Fruit fly (Drosophila melanogaster) whole organism, embryonic: ENCODE results near the gene CG43049.

Experiments
- Atf3 ChIP-seq: fragments of 200-800 bp; sonication (Bioruptor generic); optimal IDR thresholded peaks from 3 replicates; lab custom pipeline; 2016; ENCODE audit warnings: missing biosample characterization, missing genetic modification characterization
- Bgb ChIP-seq: fragments of 200-800 bp; sonication (Bioruptor generic); IDR thresholded peaks from 2 replicates; pipeline ENCODE4 v1.3.6; 2022; ENCODE audit warnings: missing biosample characterization, missing genetic modification characterization; ENCODE audit not compliant: partially characterized antibody
- CG10321 ChIP-seq: fragments of 200-800 bp; sonication (Bioruptor generic); IDR thresholded peaks from 2 replicates; pipeline ENCODE4 v1.3.6; 2022; ENCODE audit warnings: missing biosample characterization, missing genetic modification characterization
- CG11398 ChIP-seq: fragments of 200-800 bp; sonication (Bioruptor generic); optimal IDR thresholded peaks from 2 replicates; lab custom pipeline; 2016; ENCODE audit warnings: missing biosample characterization, missing genetic modification characterization
- CG12236 ChIP-seq: fragments of 200-800 bp; sonication (Bioruptor generic); optimal IDR thresholded peaks from 2 replicates; lab custom pipeline; 2016; ENCODE audit warnings: missing biosample characterization, missing genetic modification characterization
- CG15011 ChIP-seq: fragments of 200-800 bp; sonication (Bioruptor generic); optimal IDR thresholded peaks from 3 replicates; lab custom pipeline; 2018; ENCODE audit warnings: missing biosample characterization, mild to moderate bottlenecking, missing genetic modification characterization
- CG17829 ChIP-seq: fragments of 200-800 bp; optimal IDR thresholded peaks from 2 replicates; lab custom pipeline; 2019; ENCODE audit warnings: missing biosample characterization, mild to moderate bottlenecking, missing genetic modification characterization, moderate library complexity
- CG4328 ChIP-seq: fragments of 200-800 bp; sonication (Bioruptor generic); optimal IDR thresholded peaks from 3 replicates; lab custom pipeline; 2017; ENCODE audit warnings: missing biosample characterization, missing genetic modification reagents, missing genetic modification characterization
- CG4820 ChIP-seq: fragments of 200-800 bp; sonication (Bioruptor generic); optimal IDR thresholded peaks from 3 replicates; lab custom pipeline; 2016; ENCODE audit warnings: missing biosample characterization, missing genetic modification characterization
- CG6854 ChIP-seq: fragments of 200-800 bp; sonication (Bioruptor generic); optimal IDR thresholded peaks from 3 replicates; lab custom pipeline; 2017; ENCODE audit warnings: missing biosample characterization, mild to moderate bottlenecking, missing genetic modification characterization
- CG7357 ChIP-seq: fragments of 200-800 bp; sonication (Bioruptor generic); IDR thresholded peaks from 3 replicates; pipeline ENCODE4 v1.3.6; 2022; ENCODE audit warnings: missing biosample characterization, missing genetic modification characterization
- CG7372 ChIP-seq: fragments of 200-800 bp; sonication (Bioruptor generic); IDR thresholded peaks from 2 replicates; pipeline ENCODE4 v1.3.6; 2022; ENCODE audit warnings: missing biosample characterization, missing genetic modification characterization
- CG7987 ChIP-seq: fragments of 200-800 bp; sonication (Bioruptor generic); optimal IDR thresholded peaks from 2 replicates; lab custom pipeline; 2018; ENCODE audit warnings: missing biosample characterization, mild to moderate bottlenecking, missing genetic modification characterization, moderate library complexity
- CG9215 ChIP-seq: fragments of 200-800 bp; sonication (Bioruptor generic); IDR thresholded peaks from 2 replicates; pipeline ENCODE4 v1.3.6; 2022; ENCODE audit warnings: missing biosample characterization, missing genetic modification characterization
- Camta ChIP-seq: fragments of 200-800 bp; sonication (Bioruptor generic); optimal IDR thresholded peaks from 2 replicates; lab custom pipeline; 2016; ENCODE audit warnings: missing biosample characterization, missing genetic modification characterization
- D19A ChIP-seq: fragments of 200-800 bp; optimal IDR thresholded peaks from 3 replicates; lab custom pipeline; 2019; ENCODE audit warnings: missing biosample characterization, mild to moderate bottlenecking, missing genetic modification characterization, moderate library complexity
- Dad ChIP-seq: fragments of 200-800 bp; sonication (Bioruptor generic); optimal IDR thresholded peaks from 3 replicates; lab custom pipeline; 2016; ENCODE audit warnings: missing biosample characterization, missing genetic modification characterization
- Deaf1 ChIP-seq: fragments of 200-800 bp; optimal IDR thresholded peaks from 3 replicates; lab custom pipeline; 2019; ENCODE audit warnings: missing biosample characterization, mild to moderate bottlenecking, missing genetic modification characterization, moderate library complexity
- Ets65A ChIP-seq: fragments of 200-800 bp; sonication (Bioruptor generic); peaks from one replicate; lab custom pipeline; 2016; ENCODE audit warnings: missing biosample characterization, missing genetic modification characterization
- Ets97D ChIP-seq: fragments of 200-800 bp; sonication (Bioruptor generic); optimal IDR thresholded peaks from 3 replicates; lab custom pipeline; 2016; ENCODE audit warnings: missing biosample characterization, missing genetic modification characterization
- Fer2 ChIP-seq: fragments of 200-800 bp; sonication (Bioruptor generic); optimal IDR thresholded peaks from 2 replicates; lab custom pipeline; 2018; ENCODE audit warnings: missing biosample characterization, mild to moderate bottlenecking, missing genetic modification characterization, moderate library complexity
- Gug ChIP-seq: fragments of 200-800 bp; sonication (Bioruptor generic); IDR thresholded peaks from 4 replicates; pipeline ENCODE4 v1.3.6; 2022; ENCODE audit warnings: missing biosample characterization, missing genetic modification characterization
- HLH4C ChIP-seq: fragments of 200-800 bp; sonication (Bioruptor generic); IDR thresholded peaks from 3 replicates; pipeline ENCODE4 v1.3.6; 2022; ENCODE audit warnings: missing biosample characterization, missing genetic modification characterization; ENCODE audit not compliant: partially characterized antibody
- HLHmδ ChIP-seq: fragments of 200-800 bp; sonication (Bioruptor generic); optimal IDR thresholded peaks from 2 replicates; lab custom pipeline; 2018; ENCODE audit warnings: missing biosample characterization, mild to moderate bottlenecking, missing genetic modification characterization, moderate library complexity
- HmgD ChIP-seq: fragments of 200-800 bp; sonication (Bioruptor generic); optimal IDR thresholded peaks from 3 replicates; lab custom pipeline; 2016; ENCODE audit warnings: missing biosample characterization, missing genetic modification characterization
- Med ChIP-seq: fragments of 200-800 bp; sonication (Bioruptor generic); peaks from one replicate; lab custom pipeline; 2016; ENCODE audit warnings: missing biosample characterization, missing genetic modification characterization, mild to moderate bottlenecking, inconsistent platforms, moderate library complexity
- Ssrp ChIP-seq: fragments of 200-800 bp; sonication (Bioruptor generic); optimal IDR thresholded peaks from 2 replicates; lab custom pipeline; 2018; ENCODE audit warnings: missing biosample characterization, mild to moderate bottlenecking, missing genetic modification characterization, moderate library complexity
- ash1 ChIP-seq: fragments of 200-800 bp; sonication (Bioruptor generic); optimal IDR thresholded peaks from 2 replicates; lab custom pipeline; 2018; ENCODE audit warnings: missing biosample characterization, mild to moderate bottlenecking, missing genetic modification characterization
- az2 ChIP-seq: fragments of 200-800 bp; sonication (Bioruptor generic); optimal IDR thresholded peaks from 3 replicates; lab custom pipeline; 2016; ENCODE audit warnings: missing biosample characterization, missing genetic modification characterization
- bsh ChIP-seq, 2 experiments: fragments of 200-800 bp; sonication (Bioruptor generic); optimal IDR thresholded peaks; 2 replicates each; lab custom pipeline; 2017 to 2018; ENCODE audit warnings: mild to moderate bottlenecking in 2 of 2, missing biosample characterization in 2 of 2, missing genetic modification characterization in 2 of 2, moderate library complexity in 1 of 2
- chm ChIP-seq: fragments of 200-800 bp; sonication (Bioruptor generic); IDR thresholded peaks from 2 replicates; pipeline ENCODE4 v1.3.6; 2022; ENCODE audit warnings: missing biosample characterization, missing genetic modification characterization
- ken ChIP-seq: fragments of 200-800 bp; sonication (Bioruptor generic); IDR thresholded peaks from 3 replicates; pipeline ENCODE4 v1.3.6; 2022; ENCODE audit warnings: missing biosample characterization, missing genetic modification characterization
- knrl ChIP-seq: fragments of 200-800 bp; sonication (Bioruptor generic); IDR thresholded peaks from 3 replicates; pipeline ENCODE4 v1.3.6; 2022; ENCODE audit warnings: missing biosample characterization, missing genetic modification characterization; ENCODE audit not compliant: partially characterized antibody
- lov ChIP-seq, 2 experiments: fragments of 200-800 bp in 1 of 2; fragments of >200 bp in 1 of 2; sonication (Bioruptor generic) in 1 of 2; IDR thresholded peaks in 1 of 2; optimal IDR thresholded peaks in 1 of 2; 2 replicates in 1 of 2; 3 replicates in 1 of 2; pipeline versions ENCODE4 v1.3.6 to Lab custom; 2017 to 2022; ENCODE audit warnings: missing biosample characterization in 1 of 2, missing genetic modification characterization in 1 of 2
- nom ChIP-seq: fragments of 200-800 bp; sonication (Bioruptor generic); optimal IDR thresholded peaks from 2 replicates; lab custom pipeline; 2017; ENCODE audit warnings: missing biosample characterization, missing genetic modification characterization, mild to moderate bottlenecking, moderate library complexity, missing genetic modification reagents
- oc ChIP-seq: fragments of 200-800 bp; sonication (Bioruptor generic); optimal IDR thresholded peaks from 2 replicates; lab custom pipeline; 2018; ENCODE audit warnings: missing biosample characterization, mild to moderate bottlenecking, missing genetic modification characterization, moderate library complexity
- org-1 ChIP-seq: fragments of 200-800 bp; sonication (Bioruptor generic); optimal IDR thresholded peaks from 2 replicates; lab custom pipeline; 2017; ENCODE audit warnings: missing biosample characterization, missing genetic modification characterization
- sens ChIP-seq: fragments of 200-800 bp; sonication (Bioruptor generic); peaks from one replicate; lab custom pipeline; 2016; ENCODE audit warnings: missing biosample characterization, missing genetic modification characterization
- sima ChIP-seq: fragments of 200-800 bp; sonication (Bioruptor generic); optimal IDR thresholded peaks from 2 replicates; lab custom pipeline; 2016; ENCODE audit warnings: missing biosample characterization, missing genetic modification characterization
- sob ChIP-seq: fragments of 200-800 bp; sonication (Bioruptor generic); IDR thresholded peaks from 2 replicates; pipeline ENCODE4 v1.3.6; 2022; ENCODE audit warnings: missing biosample characterization, missing genetic modification characterization
- tio ChIP-seq: fragments of 200-800 bp; sonication (Bioruptor generic); optimal IDR thresholded peaks from 2 replicates; lab custom pipeline; 2017; ENCODE audit warnings: missing biosample characterization, missing genetic modification characterization, inconsistent platforms
- tll ChIP-seq, 2 experiments: fragments of 200-800 bp in 1 of 2; fragments of >200 bp in 1 of 2; sonication (Bioruptor generic) in 1 of 2; optimal IDR thresholded peaks; 2 replicates each; lab custom pipeline; 2017 to 2019; ENCODE audit warnings: missing biosample characterization in 2 of 2, missing genetic modification characterization in 2 of 2, mild to moderate bottlenecking in 1 of 2, moderate library complexity in 1 of 2
- wek ChIP-seq: fragments of 200-800 bp; sonication (Bioruptor generic); optimal IDR thresholded peaks from 3 replicates; lab custom pipeline; 2018; ENCODE audit warnings: missing biosample characterization, mild to moderate bottlenecking, missing genetic modification characterization, moderate library complexity

CG43049 gene

dm6 chr3L:18924790-18925189, at the start of gene CG43049:
CG43049 (plus strand) TSS chr3L:18925090.
- TF ChIP-seq Camta (GFP tag; lab: Kevin White, UChicago) = no peak
- TF ChIP-seq CG17829 (tag; lab: Kevin White, UChicago) = no peak
- no peak for TF ChIP-seq CG6854 (GFP tag; lab: Kevin White, UChicago)
- TF ChIP-seq oc (tag; lab: Kevin White, UChicago) = no peak
- no peak for TF ChIP-seq CG7987 (GFP tag; lab: Kevin White, UChicago)
- TF ChIP-seq az2 (GFP tag; lab: Kevin White, UChicago) = no peak
- TF ChIP-seq CG15011 (GFP tag; lab: Kevin White, UChicago) = no peak
- no peak for TF ChIP-seq Bgb
- TF ChIP-seq Ssrp (tag; lab: Kevin White, UChicago) = no peak
- TF ChIP-seq sima (GFP tag; lab: Kevin White, UChicago) = no peak
- no peak for TF ChIP-seq Ets97D
- no peak for TF ChIP-seq CG11398 (GFP tag; lab: Kevin White, UChicago)

DNA sequence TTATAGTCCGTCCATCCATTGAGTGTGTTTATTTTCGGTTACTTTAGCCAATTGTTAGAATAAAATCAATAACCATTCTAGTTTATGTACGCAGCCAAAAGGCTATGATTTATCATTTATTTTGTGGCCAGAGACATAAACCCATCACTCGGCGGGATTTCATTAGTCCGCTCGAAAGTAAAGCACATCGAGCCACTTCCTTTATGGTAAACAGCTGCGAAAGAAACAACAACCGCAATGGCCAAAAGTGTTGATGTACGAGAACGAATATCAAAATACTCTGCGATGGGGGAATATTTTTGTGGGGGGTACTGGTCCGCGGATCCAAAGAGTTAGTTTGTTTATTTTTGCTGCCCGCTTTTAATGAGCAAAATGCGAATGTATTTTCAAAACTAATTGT, 43.3 kb upstream of the CG43049 start:
- TF ChIP-seq ken = no peak
- peak; percentile 12 for TF ChIP-seq D19A (tag; lab: Kevin White, UChicago)
- TF ChIP-seq CG4328 (GFP tag; lab: Kevin White, UChicago) = peak; percentile 93
- peak; percentile 58 for TF ChIP-seq org-1

DNA sequence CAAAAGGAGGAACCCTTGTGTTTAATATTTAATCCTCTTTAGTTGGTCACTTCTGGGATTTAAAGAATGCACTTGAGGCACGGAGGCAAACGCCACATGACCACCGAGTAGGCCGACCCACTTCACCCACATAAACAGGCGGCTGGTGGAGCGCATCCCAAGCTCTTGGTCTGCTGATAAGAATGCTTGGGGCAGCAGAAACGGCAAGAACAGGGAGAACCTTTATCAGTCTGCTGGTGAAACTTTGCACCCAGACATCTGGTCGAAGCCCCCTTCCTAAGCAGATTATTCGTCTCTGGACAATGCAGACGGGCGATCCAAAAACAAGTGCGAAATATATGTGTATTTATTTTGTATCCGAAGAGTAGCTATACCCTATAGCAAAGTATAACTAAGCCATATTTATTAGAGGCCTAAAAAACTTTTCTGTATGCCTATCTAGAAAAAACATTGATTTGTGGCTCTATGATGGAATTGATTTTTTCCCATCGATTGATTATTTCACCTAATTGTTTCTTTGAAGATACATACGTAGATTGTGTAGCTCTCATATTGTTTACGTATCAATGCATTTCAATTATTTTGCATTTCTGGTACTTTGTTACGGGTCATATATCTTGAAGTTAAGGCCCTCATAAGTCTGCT, 35.5 kb upstream of the CG43049 start:
- TF ChIP-seq sob (0 out of 2 replicates have a peak, but pooled peaks have one; percentile 5), Deaf1 (tag; lab: Kevin White, UChicago) (no peak), nom (GFP tag; lab: Kevin White, UChicago) (peak; percentile 89), ash1 (GFP tag; lab: Kevin White, UChicago) (no peak), wek (GFP tag; lab: Kevin White, UChicago) (no peak), Ets65A (GFP tag; lab: Kevin White, UChicago) (peak; percentile 76), HLHmδ (GFP tag; lab: Kevin White, UChicago) (no peak), knrl (GFP tag; lab: Robert Waterston, UW) (no peak), tio (GFP tag; lab: Kevin White, UChicago) (no peak), Bgb (no peak), CG9215 (GFP tag; lab: Robert Waterston, UW) (no peak), lov (optimal IDR thresholded peaks at IDR 0.05; lab: Kevin White, UChicago) (no peak), lov (GFP tag; IDR thresholded peaks at IDR 0.05; lab: Robert Waterston, UW) (no peak), sens (GFP tag; lab: Kevin White, UChicago) (no peak), tll (GFP tag; optimal IDR thresholded peaks at IDR 0.05; lab: Kevin White, UChicago) (no peak), HLH4C (GFP tag; lab: Robert Waterston, UW) (no peak), Med (GFP tag; lab: Kevin White, UChicago) (peak; percentile 78), CG7372 (GFP tag; lab: Robert Waterston, UW) (no peak), CG12236 (GFP tag; lab: Kevin White, UChicago) (no peak), HmgD (GFP tag; lab: Kevin White, UChicago) (no peak), Gug (no peak), ken (no peak), Dad (GFP tag; lab: Kevin White, UChicago) (no peak), Atf3 (GFP tag; lab: Kevin White, UChicago) (no peak), chm (GFP tag; lab: Robert Waterston, UW) (no peak), CG7357 (GFP tag; lab: Robert Waterston, UW) (no peak), bsh (GFP tag; optimal IDR thresholded peaks at IDR 0.05; lab: Kevin White, UChicago) (peak in 1 of 2 experiments; percentile 44), CG4820 (GFP tag; lab: Kevin White, UChicago) (no peak), D19A (tag; lab: Kevin White, UChicago) (peak; percentile 64), Fer2 (tag; lab: Kevin White, UChicago) (no peak), CG10321 (GFP tag; lab: Robert Waterston, UW) (no peak)
